Worm (Caenorhabditis elegans) whole organism, L4 larva: ENCODE results near the gene let-716.

Source experiments
- hlh-30 ChIP-seq: sonication (generic microtip); optimal IDR thresholded peaks from 2 replicates; lab custom pipeline; 2017; ENCODE audit warnings: antibody characterized with exemption, mild to moderate bottlenecking, missing genetic modification characterization, missing compliant biosample characterization; ENCODE audit not compliant: insufficient read depth
- mdl-1 ChIP-seq, 2 experiments: fragments of 150-350 bp in 1 of 2; sonication (generic microtip) in 1 of 2; optimal IDR thresholded peaks; 2 replicates each; lab custom pipeline; 2014 to 2017; ENCODE audit warnings: missing biosample characterization in 2 of 2, missing genetic modification characterization in 2 of 2
- nhr-48 ChIP-seq: sonication (generic microtip); optimal IDR thresholded peaks from 2 replicates; lab custom pipeline; 2016; ENCODE audit warnings: mild to moderate bottlenecking, missing genetic modification characterization, missing compliant biosample characterization
- skn-1 ChIP-seq: fragments of 150-350 bp; optimal IDR thresholded peaks from 2 replicates; lab custom pipeline; 2014; ENCODE audit warnings: missing biosample characterization, missing genetic modification characterization
- unc-39 ChIP-seq: sonication (generic microtip); optimal IDR thresholded peaks from 2 replicates; lab custom pipeline; 2017; ENCODE audit warnings: missing biosample characterization, missing genetic modification characterization
- ztf-11 ChIP-seq: fragments of 150-350 bp; optimal IDR thresholded peaks from 2 replicates; lab custom pipeline; 2014; ENCODE audit warnings: missing biosample characterization, missing genetic modification characterization

ce11 chrIII:6345968-6346498 is 37.3 kb upstream of the let-716 start, which contains the start of the genes trmt-10C.2 and C56G2.22:
- TF ChIP-seq mdl-1 (tag; optimal IDR thresholded peaks at IDR 0.05; lab: Kevin White, UChicago) (no peak), nhr-48 (tag; lab: Kevin White, UChicago) (no peak), ztf-11 (tag; lab: Kevin White, UChicago) (no peak), skn-1 (tag; lab: Kevin White, UChicago) (no peak), unc-39 (tag; lab: Kevin White, UChicago) (no peak), hlh-30 (tag; lab: Kevin White, UChicago) (no peak)
